Worm (Caenorhabditis elegans): Measurements from ENCODE around the gene Y38E10A.28.

ce11 chrII:12658409-12658808 lies 28.9 kb downstream of the Y38E10A.28 start:
- TF ChIP-seq fkh-10 (GFP tag; optimal IDR thresholded peaks at IDR 0.05) = no peak
- TF ChIP-seq elt-3 (tag; optimal IDR thresholded peaks at IDR 0.05) = no peak
- no peak for TF ChIP-seq nhr-11 (tag; optimal IDR thresholded peaks at IDR 0.05)
- no peak for TF ChIP-seq nfya-1 (tag; optimal IDR thresholded peaks at IDR 0.05; ENCODE audit: insufficient read depth)
- no peak for TF ChIP-seq lin-39 (tag; optimal IDR thresholded peaks at IDR 0.05)
- no peak for TF ChIP-seq ama-1 (optimal IDR thresholded peaks at IDR 0.05)
- no peak for TF ChIP-seq sea-2 (GFP tag; optimal IDR thresholded peaks at IDR 0.05)

Data from whole organism, L3 larva.